Worm (Caenorhabditis elegans) whole organism, young adult: ENCODE measurements around the gene rcan-1.

Source experiments
- B0336.3 ChIP-seq: fragments of 200-800 bp; sonication (Bioruptor generic); IDR thresholded peaks from 2 replicates; pipeline ENCODE4 v1.3.6; 2022; ENCODE audit warnings: missing genetic modification characterization, missing compliant biosample characterization
- D2030.7 ChIP-seq: fragments of 200-800 bp; sonication (Bioruptor generic); IDR thresholded peaks from 2 replicates; pipeline ENCODE4 v1.3.6; 2022; ENCODE audit warnings: missing genetic modification reagents, missing genetic modification characterization, missing compliant biosample characterization
- F33H1.4 ChIP-seq: fragments of 200-800 bp; sonication (Bioruptor generic); IDR thresholded peaks from 2 replicates; pipeline ENCODE4 v1.3.6; 2022; ENCODE audit warnings: missing genetic modification reagents, missing genetic modification characterization, missing compliant biosample characterization
- K11D2.4 ChIP-seq: fragments of 200-800 bp; sonication (Bioruptor generic); IDR thresholded peaks from 2 replicates; pipeline ENCODE4 v1.3.6; 2022; ENCODE audit warnings: missing genetic modification reagents, missing genetic modification characterization, missing compliant biosample characterization
- T07F8.4 ChIP-seq: sonication (generic microtip); optimal IDR thresholded peaks from 2 replicates; lab custom pipeline; 2016; ENCODE audit warnings: mild to moderate bottlenecking, missing genetic modification characterization, moderate library complexity, missing compliant biosample characterization
- Y53F4B.3 ChIP-seq: fragments of 200-800 bp; sonication (Bioruptor generic); IDR thresholded peaks from 2 replicates; pipeline ENCODE4 v1.3.6; 2022; ENCODE audit warnings: missing genetic modification reagents, missing genetic modification characterization, missing compliant biosample characterization
- Y79H2A.3 ChIP-seq: fragments of 200-800 bp; sonication (Bioruptor generic); conservative IDR thresholded peaks from 2 replicates; pipeline ENCODE4 v1.3.6; 2022; ENCODE audit warnings: missing genetic modification reagents, missing genetic modification characterization, missing compliant biosample characterization
- athp-1 ChIP-seq: sonication (generic microtip); optimal IDR thresholded peaks from 2 replicates; lab custom pipeline; 2017; ENCODE audit warnings: mild to moderate bottlenecking, missing genetic modification characterization, missing compliant biosample characterization
- attf-5 ChIP-seq: fragments of 200-800 bp; sonication (Bioruptor generic); optimal IDR thresholded peaks from 2 replicates; lab custom pipeline; 2018; ENCODE audit warnings: mild to moderate bottlenecking, missing genetic modification characterization, missing compliant biosample characterization
- cebp-1 ChIP-seq, 2 experiments: fragments of 200-800 bp in 1 of 2; sonication (Bioruptor generic) in 1 of 2; sonication (generic microtip) in 1 of 2; IDR thresholded peaks in 1 of 2; optimal IDR thresholded peaks in 1 of 2; 2 replicates each; pipeline versions ENCODE4 v1.3.6 to Lab custom; 2017 to 2022; ENCODE audit warnings: missing compliant biosample characterization in 2 of 2, missing genetic modification characterization in 2 of 2, mild to moderate bottlenecking in 1 of 2, missing genetic modification reagents in 1 of 2, moderate library complexity in 1 of 2
- ceh-27 ChIP-seq: fragments of 200-800 bp; sonication (Bioruptor generic); optimal IDR thresholded peaks from 2 replicates; lab custom pipeline; 2018; ENCODE audit warnings: mild to moderate bottlenecking, missing genetic modification characterization, moderate library complexity, missing compliant biosample characterization
- ceh-91 ChIP-seq: fragments of 200-800 bp; sonication (Bioruptor generic); IDR thresholded peaks from 2 replicates; pipeline ENCODE4 v1.3.6; 2022; ENCODE audit warnings: missing genetic modification reagents, missing genetic modification characterization, missing compliant biosample characterization
- dpff-1 ChIP-seq: sonication (generic microtip); optimal IDR thresholded peaks from 2 replicates; lab custom pipeline; 2017; ENCODE audit warnings: mild to moderate bottlenecking, missing genetic modification characterization, missing compliant biosample characterization
- dpl-1 ChIP-seq: fragments of 150-350 bp; optimal IDR thresholded peaks from 2 replicates; lab custom pipeline; 2014; ENCODE audit warnings: missing biosample characterization, missing genetic modification reagents, missing genetic modification characterization
- efl-1 ChIP-seq: fragments of 150-350 bp; optimal IDR thresholded peaks from 2 replicates; lab custom pipeline; 2014; ENCODE audit warnings: missing biosample characterization, missing genetic modification reagents, missing genetic modification characterization
- ekl-4 ChIP-seq: fragments of 200-800 bp; sonication (Bioruptor generic); IDR thresholded peaks from 2 replicates; pipeline ENCODE4 v1.3.6; 2022; ENCODE audit warnings: missing genetic modification reagents, missing genetic modification characterization, missing compliant biosample characterization
- him-1 ChIP-seq: sonication (generic microtip); optimal IDR thresholded peaks from 2 replicates; lab custom pipeline; 2016; ENCODE audit warnings: missing genotype, missing genetic modification reagents, missing genetic modification characterization, missing compliant biosample characterization
- hlh-12 ChIP-seq: sonication (generic microtip); optimal IDR thresholded peaks from 2 replicates; lab custom pipeline; 2016; ENCODE audit warnings: missing genetic modification characterization, missing compliant biosample characterization
- hlh-26 ChIP-seq: fragments of 200-800 bp; sonication (Bioruptor generic); conservative IDR thresholded peaks from 2 replicates; pipeline ENCODE4 v1.3.6; 2022; ENCODE audit warnings: missing genetic modification reagents, missing genetic modification characterization, missing compliant biosample characterization
- hmg-1.2 ChIP-seq: fragments of 200-800 bp; sonication (Bioruptor generic); IDR thresholded peaks from 2 replicates; pipeline ENCODE4 v1.3.6; 2022; ENCODE audit warnings: missing genetic modification reagents, missing genetic modification characterization, missing compliant biosample characterization
- hmg-20 ChIP-seq: fragments of 200-800 bp; sonication (Bioruptor generic); IDR thresholded peaks from 2 replicates; pipeline ENCODE4 v1.3.6; 2022; ENCODE audit warnings: missing genetic modification reagents, missing genetic modification characterization, missing compliant biosample characterization
- hsf-1 ChIP-seq: fragments of 200-800 bp; sonication (Bioruptor generic); IDR thresholded peaks from 2 replicates; pipeline ENCODE4 v1.3.6; 2022; ENCODE audit warnings: missing genetic modification reagents, missing genetic modification characterization, missing compliant biosample characterization
- lin-35 ChIP-seq, 3 experiments: fragments of 150-350 bp in 2 of 3; sonication (generic microtip) in 1 of 3; optimal IDR thresholded peaks; 2 replicates each; lab custom pipeline; 2014 to 2018; ENCODE audit warnings: missing biosample characterization in 3 of 3, missing genetic modification characterization in 3 of 3, missing genetic modification reagents in 3 of 3
- lin-54 ChIP-seq: fragments of 200-800 bp; sonication (Bioruptor generic); optimal IDR thresholded peaks from 2 replicates; lab custom pipeline; 2018; ENCODE audit warnings: mild to moderate bottlenecking, missing genetic modification characterization, missing compliant biosample characterization
- lsl-1 ChIP-seq: fragments of 200-800 bp; sonication (Bioruptor generic); optimal IDR thresholded peaks from 2 replicates; lab custom pipeline; 2018; ENCODE audit warnings: mild to moderate bottlenecking, missing genetic modification characterization, moderate library complexity, missing compliant biosample characterization
- madf-6 ChIP-seq: fragments of 200-800 bp; sonication (Bioruptor generic); IDR thresholded peaks from 2 replicates; pipeline ENCODE4 v1.3.6; 2022; ENCODE audit warnings: missing genetic modification reagents, missing genetic modification characterization, missing compliant biosample characterization
- madf-8 ChIP-seq: fragments of 200-800 bp; sonication (Bioruptor generic); conservative IDR thresholded peaks from 2 replicates; pipeline ENCODE4 v1.3.6; 2022; ENCODE audit warnings: missing genetic modification reagents, missing genetic modification characterization, missing compliant biosample characterization
- nfya-1 ChIP-seq: sonication (generic microtip); optimal IDR thresholded peaks from 2 replicates; lab custom pipeline; 2017; ENCODE audit warnings: antibody characterized with exemption, missing compliant biosample characterization, missing genetic modification characterization, borderline replicate concordance; ENCODE audit not compliant: insufficient read depth
- nhr-80 ChIP-seq: sonication (generic microtip); optimal IDR thresholded peaks from 2 replicates; lab custom pipeline; 2016; ENCODE audit warnings: missing genetic modification characterization, missing compliant biosample characterization
- rcor-1 ChIP-seq: fragments of 200-800 bp; sonication (Bioruptor generic); IDR thresholded peaks from 2 replicates; pipeline ENCODE4 v1.3.6; 2022; ENCODE audit warnings: missing genetic modification reagents, missing genetic modification characterization, missing compliant biosample characterization
- rpc-1 ChIP-seq, 2 experiments: fragments of 150-350 bp in 1 of 2; sonication (generic microtip) in 1 of 2; optimal IDR thresholded peaks; 2 replicates each; lab custom pipeline; 2014 to 2018; ENCODE audit warnings: missing biosample characterization in 1 of 2, missing genetic modification characterization in 1 of 2, missing genetic modification reagents in 1 of 2, missing genotype in 1 of 2
- sea-2 ChIP-seq: fragments of 200-800 bp; sonication (Bioruptor generic); IDR thresholded peaks from 2 replicates; pipeline ENCODE4 v1.3.6; 2022; ENCODE audit warnings: missing genetic modification characterization, missing compliant biosample characterization
- snpc-1.1 ChIP-seq: sonication (generic microtip); optimal IDR thresholded peaks from 2 replicates; lab custom pipeline; 2017; ENCODE audit warnings: missing genetic modification characterization, mild to moderate bottlenecking, missing compliant biosample characterization, antibody characterized with exemption, moderate library complexity, missing genotype, missing genetic modification reagents; ENCODE audit not compliant: insufficient read depth
- snpc-1.3 ChIP-seq: sonication (generic microtip); optimal IDR thresholded peaks from 2 replicates; lab custom pipeline; 2017; ENCODE audit warnings: missing genetic modification characterization, mild to moderate bottlenecking, missing compliant biosample characterization, antibody characterized with exemption, moderate library complexity, missing genotype, missing genetic modification reagents; ENCODE audit not compliant: insufficient read depth
- snpc-3.4 ChIP-seq: sonication (generic microtip); optimal IDR thresholded peaks from 2 replicates; lab custom pipeline; 2017; ENCODE audit warnings: missing genetic modification characterization, mild to moderate bottlenecking, missing compliant biosample characterization, antibody characterized with exemption, moderate library complexity, missing genotype, missing genetic modification reagents
- snpc-4 ChIP-seq, 5 experiments: fragments of 150-350 bp in 1 of 5; sonication (generic microtip) in 4 of 5; optimal IDR thresholded peaks; 2 replicates each; lab custom pipeline; 2014 to 2018; ENCODE audit warnings: missing genetic modification characterization in 5 of 5, missing biosample characterization in 3 of 5, antibody characterized with exemption in 2 of 5, mild to moderate bottlenecking in 2 of 5, missing compliant biosample characterization in 2 of 5, missing genotype in 2 of 5, moderate library complexity in 2 of 5, missing genetic modification reagents in 1 of 5
- tlf-1 ChIP-seq: fragments of 200-800 bp; sonication (Bioruptor generic); optimal IDR thresholded peaks from 2 replicates; lab custom pipeline; 2018; ENCODE audit warnings: mild to moderate bottlenecking, missing genetic modification characterization, missing compliant biosample characterization
- unc-130 ChIP-seq: sonication (generic microtip); optimal IDR thresholded peaks from 2 replicates; lab custom pipeline; 2016; ENCODE audit warnings: missing genetic modification reagents, missing genetic modification characterization, missing compliant biosample characterization
- xnd-1 ChIP-seq: sonication (generic microtip); optimal IDR thresholded peaks from 2 replicates; lab custom pipeline; 2016; ENCODE audit warnings: missing genotype, missing genetic modification reagents, missing genetic modification characterization, missing compliant biosample characterization
- ztf-18 ChIP-seq: sonication (generic microtip); optimal IDR thresholded peaks from 2 replicates; lab custom pipeline; 2016; ENCODE audit warnings: missing genotype, mild to moderate bottlenecking, missing genetic modification characterization, missing compliant biosample characterization
- ztf-28 ChIP-seq: fragments of 200-800 bp; sonication (Bioruptor generic); IDR thresholded peaks from 2 replicates; pipeline ENCODE4 v1.3.6; 2022; ENCODE audit warnings: missing genetic modification reagents, missing genetic modification characterization, missing compliant biosample characterization

The rcan-1 gene

ce11 chrIII:5701491-5701890, 17.6 kb upstream of the rcan-1 start (continued):
- TF ChIP-seq rpc-1 (optimal IDR thresholded peaks at IDR 0.05; lab: Kevin White, UChicago) (no peak), rpc-1 (tag; optimal IDR thresholded peaks at IDR 0.05; lab: Kevin White, UChicago) (no peak), madf-6 (GFP tag; lab: Robert Waterston, UW) (peak; percentile 78), xnd-1 (tag; lab: Kevin White, UChicago) (peak; percentile 21)

ce11 chrIII:5697963-5698730, 14.2 kb upstream of the rcan-1 start, which contains the start of the genes lgg-3 and rgs-5:
TSS of gene lgg-3 (minus strand) at chrIII:5698013.
TSS of gene rgs-5 (plus strand) at chrIII:5698555.
- TF ChIP-seq cebp-1 (GFP tag; IDR thresholded peaks at IDR 0.05; lab: Robert Waterston, UW) (0 out of 2 replicates have a peak, but pooled peaks have one; percentile 11), cebp-1 (tag; optimal IDR thresholded peaks at IDR 0.05; lab: Kevin White, UChicago) (peak; percentile 15), tlf-1 (GFP tag; lab: Kevin White, UChicago) (peak; percentile 44), F33H1.4 (GFP tag; lab: Robert Waterston, UW) (peak; percentile 85), D2030.7 (GFP tag; lab: Robert Waterston, UW) (peak; percentile 58), ceh-91 (peak; percentile 61), nfya-1 (tag; lab: Kevin White, UChicago) (no peak), rpc-1 (optimal IDR thresholded peaks at IDR 0.05; lab: Kevin White, UChicago) (no peak), rpc-1 (tag; optimal IDR thresholded peaks at IDR 0.05; lab: Kevin White, UChicago) (no peak), snpc-1.3 (tag; lab: Kevin White, UChicago) (peak; percentile 3), sea-2 (no peak), snpc-4 (GFP tag; optimal IDR thresholded peaks at IDR 0.05; lab: Kevin White, UChicago) (no peak), snpc-4 (tag; optimal IDR thresholded peaks at IDR 0.05; lab: Kevin White, UChicago) (peak; percentile 5 to 81 (median 31)), him-1 (peak; percentile 64), rcor-1 (peak; percentile 39; the same call in 1 of the 2 replicates), unc-130 (peak; percentile 37), snpc-3.4 (tag; lab: Kevin White, UChicago) (no peak), dpl-1 (peak; percentile 14), ztf-18 (peak; percentile 72), snpc-1.1 (tag; lab: Kevin White, UChicago) (peak; percentile 31), madf-8 (GFP tag; lab: Robert Waterston, UW) (peak; percentile 72), K11D2.4 (no peak), ekl-4 (0 out of 2 replicates have a peak, but pooled peaks have one; percentile 8), attf-5 (peak; percentile 65), nhr-80 (tag; lab: Kevin White, UChicago) (peak; percentile 12), lin-35 (GFP tag; optimal IDR thresholded peaks at IDR 0.05; lab: Kevin White, UChicago) (peak in 1 of 3 experiments; percentile 30), dpff-1 (tag; lab: Kevin White, UChicago) (no peak), hmg-20 (GFP tag; lab: Robert Waterston, UW) (no peak), ztf-28 (GFP tag; lab: Robert Waterston, UW) (no peak), Y79H2A.3 (GFP tag; lab: Robert Waterston, UW) (no peak), hmg-1.2 (GFP tag; lab: Robert Waterston, UW) (peak; percentile 13; the same call in 1 of the 2 replicates), ceh-27 (peak; percentile 12), hlh-26 (GFP tag; lab: Robert Waterston, UW) (no peak), lsl-1 (GFP tag; lab: Kevin White, UChicago) (peak; percentile 96), Y53F4B.3 (GFP tag; lab: Robert Waterston, UW) (no peak), athp-1 (tag; lab: Kevin White, UChicago) (peak; percentile 13), B0336.3 (GFP tag; lab: Robert Waterston, UW) (no peak), xnd-1 (tag; lab: Kevin White, UChicago) (peak; percentile 91), efl-1 (GFP tag; lab: Kevin White, UChicago) (peak; percentile 62), T07F8.4 (tag; lab: Kevin White, UChicago) (no peak), madf-6 (GFP tag; lab: Robert Waterston, UW) (peak; percentile 88), lin-54 (peak; percentile 89), hsf-1 (GFP tag; lab: Robert Waterston, UW) (peak; percentile 48; the same call in 1 of the 2 replicates), hlh-12 (no peak)
